Fruit fly (Drosophila melanogaster): ENCODE data around the gene kraken.

Gene kraken

dm6 chr2L:867899-868605, 15.5 kb downstream of the kraken start, which contains the start of gene aru (continued):
- TF ChIP-seq CG10669 (GFP tag; optimal IDR thresholded peaks at IDR 0.05) (peak; percentile 29), Ets96B (tag; optimal IDR thresholded peaks at IDR 0.05) (peak; percentile 22), Sox14 (GFP tag; optimal IDR thresholded peaks at IDR 0.05) (no peak), dsx (GFP tag; optimal IDR thresholded peaks at IDR 0.05; ENCODE audit: poor library complexity, severe bottlenecking) (no peak), CG6163 (GFP tag; IDR thresholded peaks at IDR 0.05) (peak; percentile 62; the same call in 1 of the 3 replicates), CG1621 (tag; optimal IDR thresholded peaks at IDR 0.05) (no peak), Lpt (GFP tag; optimal IDR thresholded peaks at IDR 0.05) (peak; percentile 25), OdsH (GFP tag; optimal IDR thresholded peaks at IDR 0.05) (peak; percentile 16), Sox102F (GFP tag; optimal IDR thresholded peaks at IDR 0.05) (peak; percentile 53), dac (GFP tag; optimal IDR thresholded peaks at IDR 0.05) (no peak), Sox15 (GFP tag; optimal IDR thresholded peaks at IDR 0.05) (no peak), Met (GFP tag; optimal IDR thresholded peaks at IDR 0.05) (peak; percentile 41), vri (GFP tag; optimal IDR thresholded peaks at IDR 0.05) (peak; percentile 28), CG8119 (GFP tag; IDR thresholded peaks at IDR 0.05) (peak; percentile 66; the same call in 2 of the 3 replicates), Eip93F (GFP tag; optimal IDR thresholded peaks at IDR 0.05) (no peak), Ets21C (GFP tag; optimal IDR thresholded peaks at IDR 0.05) (no peak), cyc (GFP tag; optimal IDR thresholded peaks at IDR 0.05) (no peak), CG32006 (GFP tag; optimal IDR thresholded peaks at IDR 0.05) (peak; percentile 37), CG6792 (GFP tag; optimal IDR thresholded peaks at IDR 0.05) (peak; percentile 1), CG3919 (GFP tag; optimal IDR thresholded peaks at IDR 0.05) (peak; percentile 51), lz (GFP tag; optimal IDR thresholded peaks at IDR 0.05) (peak; percentile 10)

- TF ChIP-seq CG11902 (GFP tag; optimal IDR thresholded peaks at IDR 0.05) (no peak), CG31627 (GFP tag; optimal IDR thresholded peaks at IDR 0.05) (no peak), Smox (GFP tag; optimal IDR thresholded peaks at IDR 0.05) (no peak), CG11762 (GFP tag; optimal IDR thresholded peaks at IDR 0.05; ENCODE audit: insufficient read depth) (no peak), CG6276 (GFP tag; optimal IDR thresholded peaks at IDR 0.05) (no peak), eg (GFP tag; IDR thresholded peaks at IDR 0.05) (no peak), CG7368 (GFP tag; optimal IDR thresholded peaks at IDR 0.05) (no peak), Eip75B (GFP tag; optimal IDR thresholded peaks at IDR 0.05) (no peak), topi (GFP tag; optimal IDR thresholded peaks at IDR 0.05) (no peak), CG6808 (GFP tag; optimal IDR thresholded peaks at IDR 0.05) (no peak), CG4318 (GFP tag; optimal IDR thresholded peaks at IDR 0.05) (no peak), esn (GFP tag; optimal IDR thresholded peaks at IDR 0.05) (no peak), vri (GFP tag; optimal IDR thresholded peaks at IDR 0.05) (no peak), fd59A (GFP tag; optimal IDR thresholded peaks at IDR 0.05) (no peak), achi (GFP tag; optimal IDR thresholded peaks at IDR 0.05) (no peak), Sox102F (GFP tag; optimal IDR thresholded peaks at IDR 0.05) (no peak), CG8319 (GFP tag; optimal IDR thresholded peaks at IDR 0.05) (no peak), Sox15 (GFP tag; optimal IDR thresholded peaks at IDR 0.05) (no peak)
These were observed 16.4 kb downstream of the kraken start for dm6 chr2L:868961-869360.

dm6 chr2L:869497-870040, 17.0 kb downstream of the kraken start, which contains the start of gene dbe:
dbe (minus strand) TSS chr2L:869857.
- TF ChIP-seq Sox15 (GFP tag; optimal IDR thresholded peaks at IDR 0.05) (no peak), CG11762 (GFP tag; optimal IDR thresholded peaks at IDR 0.05; ENCODE audit: insufficient read depth) (no peak), esn (GFP tag; optimal IDR thresholded peaks at IDR 0.05) (peak; percentile 15), CG6792 (GFP tag; optimal IDR thresholded peaks at IDR 0.05) (no peak), CG3032 (tag; optimal IDR thresholded peaks at IDR 0.05) (peak; percentile 3), CG31627 (GFP tag; optimal IDR thresholded peaks at IDR 0.05) (peak; percentile 15), CG3919 (GFP tag; optimal IDR thresholded peaks at IDR 0.05) (peak; percentile 5), eg (GFP tag; IDR thresholded peaks at IDR 0.05) (peak; percentile 38; the same call in 1 of the 3 replicates), Eip78C (GFP tag) (peak; percentile 18), CG10669 (GFP tag; optimal IDR thresholded peaks at IDR 0.05) (no peak), fkh (GFP tag; optimal IDR thresholded peaks at IDR 0.05) (no peak)

Data from whole organism, prepupa.